Fruit fly (Drosophila melanogaster) whole organism, embryonic: ENCODE measurements around the gene CG31087.
A peak's percentile ranks its signal among the peaks of the same experiment; 100 is the strongest.

Source experiments
- Bdp1 ChIP-seq: fragments of 200-800 bp; sonication (Bioruptor generic); optimal IDR thresholded peaks from 3 replicates; lab custom pipeline; 2016; ENCODE audit warnings: missing biosample characterization, missing genetic modification characterization
- CG1024 ChIP-seq: fragments of 200-800 bp; sonication (Bioruptor generic); IDR thresholded peaks from 2 replicates; pipeline ENCODE4 v1.3.6; 2022; ENCODE audit warnings: missing biosample characterization, missing genetic modification characterization
- CG10274 ChIP-seq: fragments of 200-800 bp; sonication (Bioruptor generic); optimal IDR thresholded peaks from 3 replicates; lab custom pipeline; 2017; ENCODE audit warnings: missing biosample characterization, mild to moderate bottlenecking, missing genetic modification characterization
- CG11398 ChIP-seq: fragments of 200-800 bp; sonication (Bioruptor generic); optimal IDR thresholded peaks from 2 replicates; lab custom pipeline; 2016; ENCODE audit warnings: missing biosample characterization, missing genetic modification characterization
- CG11723 ChIP-seq: fragments of 200-800 bp; sonication (Bioruptor generic); optimal IDR thresholded peaks from 2 replicates; lab custom pipeline; 2017; ENCODE audit warnings: missing biosample characterization, mild to moderate bottlenecking, missing genetic modification characterization
- CG12659 ChIP-seq: fragments of 200-800 bp; sonication (Bioruptor generic); optimal IDR thresholded peaks from 3 replicates; lab custom pipeline; 2017; ENCODE audit warnings: mild to moderate bottlenecking, missing biosample characterization, missing genetic modification reagents, missing genetic modification characterization
- CG14050 ChIP-seq: fragments of 200-800 bp; sonication (Bioruptor generic); IDR thresholded peaks from 3 replicates; pipeline ENCODE4 v1.3.6; 2022; ENCODE audit warnings: missing biosample characterization, missing genetic modification characterization
- CG14965 ChIP-seq: fragments of 200-800 bp; sonication (Bioruptor generic); optimal IDR thresholded peaks from 2 replicates; lab custom pipeline; 2016; ENCODE audit warnings: missing biosample characterization, missing genetic modification characterization, borderline replicate concordance
- CG1602 ChIP-seq: fragments of 200-800 bp; sonication (Bioruptor generic); optimal IDR thresholded peaks from 3 replicates; lab custom pipeline; 2016; ENCODE audit warnings: missing biosample characterization, missing genetic modification characterization
- CG16779 ChIP-seq: fragments of 200-800 bp; sonication (Bioruptor generic); IDR thresholded peaks from 2 replicates; pipeline ENCODE4 v1.3.6; 2022; ENCODE audit warnings: missing biosample characterization, missing genetic modification characterization
- CG17829 ChIP-seq: fragments of 200-800 bp; optimal IDR thresholded peaks from 2 replicates; lab custom pipeline; 2019; ENCODE audit warnings: missing biosample characterization, mild to moderate bottlenecking, missing genetic modification characterization, moderate library complexity
- CG18764 ChIP-seq: fragments of 200-800 bp; sonication (Bioruptor generic); optimal IDR thresholded peaks from 3 replicates; lab custom pipeline; 2016; ENCODE audit warnings: missing biosample characterization, missing genetic modification characterization
- CG2889 ChIP-seq: fragments of 200-800 bp; sonication (Bioruptor generic); IDR thresholded peaks from 3 replicates; pipeline ENCODE4 v1.3.6; 2022; ENCODE audit warnings: missing biosample characterization, missing genetic modification characterization
- CG30020 ChIP-seq: fragments of 200-800 bp; optimal IDR thresholded peaks from 2 replicates; lab custom pipeline; 2019; ENCODE audit warnings: missing biosample characterization, mild to moderate bottlenecking, missing genetic modification characterization, moderate library complexity
- CG31365 ChIP-seq: fragments of 200-800 bp; sonication (Bioruptor generic); optimal IDR thresholded peaks from 2 replicates; lab custom pipeline; 2018; ENCODE audit warnings: missing biosample characterization, mild to moderate bottlenecking, missing genetic modification characterization
- CG31441 ChIP-seq: fragments of 200-800 bp; sonication (Bioruptor generic); IDR thresholded peaks from 2 replicates; pipeline ENCODE4 v1.3.6; 2022; ENCODE audit warnings: missing biosample characterization, missing genetic modification characterization
- CG32772 ChIP-seq: fragments of 200-800 bp; sonication (Bioruptor generic); IDR thresholded peaks from 2 replicates; pipeline ENCODE4 v1.3.6; 2022; ENCODE audit warnings: missing biosample characterization, missing genetic modification characterization
- CG6765 ChIP-seq: fragments of 200-800 bp; sonication (Bioruptor generic); optimal IDR thresholded peaks from 3 replicates; lab custom pipeline; 2017; ENCODE audit warnings: missing biosample characterization, mild to moderate bottlenecking, missing genetic modification characterization
- CG7839 ChIP-seq: fragments of 200-800 bp; sonication (Bioruptor generic); optimal IDR thresholded peaks from 3 replicates; lab custom pipeline; 2018; ENCODE audit warnings: missing biosample characterization, mild to moderate bottlenecking, missing genetic modification characterization, moderate library complexity
- CG7963 ChIP-seq: fragments of 200-800 bp; sonication (Bioruptor generic); IDR thresholded peaks from 3 replicates; pipeline ENCODE4 v1.3.6; 2022; ENCODE audit warnings: missing biosample characterization, missing genetic modification characterization; ENCODE audit not compliant: partially characterized antibody
- CG8290 ChIP-seq, 3 experiments: fragments of 200-800 bp; sonication (Bioruptor generic); optimal IDR thresholded peaks; 2 replicates each; lab custom pipeline; 2016 to 2019; ENCODE audit warnings: missing biosample characterization in 3 of 3, missing genetic modification characterization in 3 of 3, mild to moderate bottlenecking in 2 of 3, moderate library complexity in 1 of 3
- CG8924 ChIP-seq: fragments of 200-800 bp; optimal IDR thresholded peaks from 3 replicates; lab custom pipeline; 2019; ENCODE audit warnings: missing biosample characterization, mild to moderate bottlenecking, missing genetic modification characterization, moderate library complexity
- CG9932 ChIP-seq: fragments of 200-800 bp; sonication (Bioruptor generic); IDR thresholded peaks from 2 replicates; pipeline ENCODE4 v1.3.6; 2022; ENCODE audit warnings: missing biosample characterization, missing genetic modification characterization
- Dip3 ChIP-seq: fragments of 200-800 bp; sonication (Bioruptor generic); optimal IDR thresholded peaks from 3 replicates; lab custom pipeline; 2016; ENCODE audit warnings: missing biosample characterization, missing genetic modification characterization
- Dp ChIP-seq: fragments of 200-800 bp; sonication (Bioruptor generic); optimal IDR thresholded peaks from 2 replicates; lab custom pipeline; 2018; ENCODE audit warnings: missing biosample characterization, mild to moderate bottlenecking, missing genetic modification characterization, moderate library complexity
- Meics ChIP-seq: fragments of 200-800 bp; sonication (Bioruptor generic); optimal IDR thresholded peaks from 2 replicates; lab custom pipeline; 2017; ENCODE audit warnings: missing biosample characterization, mild to moderate bottlenecking, missing genetic modification characterization
- Mes4 ChIP-seq: fragments of 200-800 bp; sonication (Bioruptor generic); optimal IDR thresholded peaks from 2 replicates; lab custom pipeline; 2016; ENCODE audit warnings: missing biosample characterization, missing genetic modification characterization
- Nf-YA ChIP-seq: fragments of 200-800 bp; sonication (Bioruptor generic); IDR thresholded peaks from 2 replicates; pipeline ENCODE4 v1.3.6; 2022; ENCODE audit warnings: missing biosample characterization, missing genetic modification characterization
- Sin3A ChIP-seq: fragments of >200 bp; optimal IDR thresholded peaks from 2 replicates; lab custom pipeline; 2018
- Spps ChIP-seq: fragments of 200-800 bp; sonication (Bioruptor generic); optimal IDR thresholded peaks from 2 replicates; lab custom pipeline; 2018; ENCODE audit warnings: missing biosample characterization, mild to moderate bottlenecking, missing genetic modification characterization
- Vsx1 ChIP-seq: fragments of 200-800 bp; sonication (Bioruptor generic); optimal IDR thresholded peaks from 2 replicates; lab custom pipeline; 2017; ENCODE audit warnings: missing biosample characterization, mild to moderate bottlenecking, missing genetic modification characterization, missing genetic modification reagents
- aop ChIP-seq: fragments of 200-800 bp; sonication (Bioruptor generic); IDR thresholded peaks from 2 replicates; pipeline ENCODE4 v1.3.6; 2022; ENCODE audit warnings: missing biosample characterization, missing genetic modification characterization
- ara ChIP-seq: fragments of 200-800 bp; sonication (Bioruptor generic); IDR thresholded peaks from 2 replicates; pipeline ENCODE4 v1.3.6; 2022; ENCODE audit warnings: missing biosample characterization, missing genetic modification characterization
- az2 ChIP-seq: fragments of 200-800 bp; sonication (Bioruptor generic); optimal IDR thresholded peaks from 3 replicates; lab custom pipeline; 2016; ENCODE audit warnings: missing biosample characterization, missing genetic modification characterization
- bsh ChIP-seq, 2 experiments: fragments of 200-800 bp; sonication (Bioruptor generic); optimal IDR thresholded peaks; 2 replicates each; lab custom pipeline; 2017 to 2018; ENCODE audit warnings: mild to moderate bottlenecking in 2 of 2, missing biosample characterization in 2 of 2, missing genetic modification characterization in 2 of 2, moderate library complexity in 1 of 2
- cas ChIP-seq: fragments of 200-800 bp; sonication (Bioruptor generic); IDR thresholded peaks from 2 replicates; pipeline ENCODE4 v1.3.6; 2022; ENCODE audit warnings: missing biosample characterization, missing genetic modification characterization
- crp ChIP-seq, 2 experiments: fragments of 200-800 bp; sonication (Bioruptor generic); optimal IDR thresholded peaks; 2 replicates in 1 of 2; 3 replicates in 1 of 2; lab custom pipeline; 2017; ENCODE audit warnings: missing biosample characterization in 2 of 2, missing genetic modification characterization in 2 of 2, mild to moderate bottlenecking in 1 of 2, moderate library complexity in 1 of 2
- danr ChIP-seq: fragments of 200-800 bp; sonication (Bioruptor generic); IDR thresholded peaks from 2 replicates; pipeline ENCODE4 v1.3.6; 2022; ENCODE audit warnings: missing biosample characterization, missing genetic modification characterization
- en ChIP-seq: fragments of 200-800 bp; sonication (Bioruptor generic); optimal IDR thresholded peaks from 2 replicates; lab custom pipeline; 2016; ENCODE audit warnings: missing biosample characterization, missing genetic modification characterization
- fu2 ChIP-seq: fragments of 200-800 bp; sonication (Bioruptor generic); optimal IDR thresholded peaks from 2 replicates; lab custom pipeline; 2016; ENCODE audit warnings: missing biosample characterization, missing genetic modification characterization
- lab ChIP-seq: fragments of 200-800 bp; sonication (Bioruptor generic); optimal IDR thresholded peaks from 3 replicates; lab custom pipeline; 2017; ENCODE audit warnings: missing biosample characterization, missing genetic modification characterization, mild to moderate bottlenecking, moderate library complexity, missing genetic modification reagents
- lov ChIP-seq, 2 experiments: fragments of 200-800 bp in 1 of 2; fragments of >200 bp in 1 of 2; sonication (Bioruptor generic) in 1 of 2; IDR thresholded peaks in 1 of 2; optimal IDR thresholded peaks in 1 of 2; 2 replicates in 1 of 2; 3 replicates in 1 of 2; pipeline versions ENCODE4 v1.3.6 to Lab custom; 2017 to 2022; ENCODE audit warnings: missing biosample characterization in 1 of 2, missing genetic modification characterization in 1 of 2
- mld ChIP-seq: fragments of 200-800 bp; sonication (Bioruptor generic); IDR thresholded peaks from 3 replicates; pipeline ENCODE4 v1.3.6; 2022; ENCODE audit warnings: missing biosample characterization, missing genetic modification characterization; ENCODE audit not compliant: partially characterized antibody
- pan ChIP-seq, 4 experiments: fragments of >200 bp in 3 of 4; fragments of 200-800 bp in 1 of 4; sonication (Bioruptor generic) in 1 of 4; optimal IDR thresholded peaks in 3 of 4; IDR thresholded peaks in 1 of 4; 2 replicates each; pipeline versions ENCODE4 v1.3.6 to Lab custom; 2017 to 2022; ENCODE audit warnings: missing biosample characterization in 2 of 4, missing genetic modification characterization in 2 of 4, mixed read lengths in 1 of 4
- psq ChIP-seq: fragments of 200-800 bp; sonication (Bioruptor generic); optimal IDR thresholded peaks from 2 replicates; lab custom pipeline; 2017; ENCODE audit warnings: missing biosample characterization, missing genetic modification characterization
- pzg ChIP-seq: fragments of 200-800 bp; sonication (Bioruptor generic); optimal IDR thresholded peaks from 3 replicates; lab custom pipeline; 2018; ENCODE audit warnings: missing biosample characterization, mild to moderate bottlenecking, missing genetic modification characterization, moderate library complexity
- sens-2 ChIP-seq: fragments of 200-800 bp; sonication (Bioruptor generic); IDR thresholded peaks from 2 replicates; pipeline ENCODE4 v1.3.6; 2022; ENCODE audit warnings: missing biosample characterization, missing genetic modification characterization
- so ChIP-seq: fragments of 200-800 bp; sonication (Bioruptor generic); IDR thresholded peaks from 3 replicates; pipeline ENCODE4 v1.3.6; 2022; ENCODE audit warnings: missing biosample characterization, missing genetic modification characterization
- sob ChIP-seq: fragments of 200-800 bp; sonication (Bioruptor generic); IDR thresholded peaks from 2 replicates; pipeline ENCODE4 v1.3.6; 2022; ENCODE audit warnings: missing biosample characterization, missing genetic modification characterization
- wor ChIP-seq: fragments of 200-800 bp; sonication (Bioruptor generic); IDR thresholded peaks from 2 replicates; pipeline ENCODE4 v1.3.6; 2022; ENCODE audit warnings: missing biosample characterization, missing genetic modification characterization
- z ChIP-seq: fragments of 200-800 bp; sonication (Bioruptor generic); IDR thresholded peaks from 3 replicates; pipeline ENCODE4 v1.3.6; 2022; ENCODE audit warnings: missing biosample characterization, missing genetic modification characterization

CG31087 gene

dm6 chr3R:25312583-25312982 is 1.1 kb downstream of the CG31087 start (continued):
- TF ChIP-seq psq (GFP tag; lab: Kevin White, UChicago) (no peak), Dp (GFP tag; lab: Kevin White, UChicago) (peak; percentile 45), fu2 (GFP tag; lab: Kevin White, UChicago) (no peak), cas (GFP tag; lab: Robert Waterston, UW) (no peak), Vsx1 (GFP tag; lab: Kevin White, UChicago) (no peak), Spps (tag; lab: Kevin White, UChicago) (no peak), sob (GFP tag; lab: Robert Waterston, UW) (no peak), Meics (GFP tag; lab: Kevin White, UChicago) (peak; percentile 27), CG30020 (tag; lab: Kevin White, UChicago) (no peak), mld (GFP tag; lab: Robert Waterston, UW) (no peak), pan (optimal IDR thresholded peaks at IDR 0.05; lab: Kevin White, UChicago) (no peak), pan (GFP tag; optimal IDR thresholded peaks at IDR 0.05 in 1 of 2, IDR thresholded peaks at IDR 0.05 in 1 of 2) (no peak), CG8290 (GFP tag; optimal IDR thresholded peaks at IDR 0.05; lab: Kevin White, UChicago) (no peak), CG8290 (tag; optimal IDR thresholded peaks at IDR 0.05; lab: Kevin White, UChicago) (no peak), CG7839 (tag; lab: Kevin White, UChicago) (peak; percentile 11), Sin3A (no peak), pzg (GFP tag; lab: Kevin White, UChicago) (no peak), CG31365 (no peak), az2 (no peak), en (GFP tag; lab: Kevin White, UChicago) (no peak), CG1024 (GFP tag; lab: Robert Waterston, UW) (no peak), Mes4 (GFP tag; lab: Kevin White, UChicago) (no peak), lab (GFP tag; lab: Kevin White, UChicago) (peak; percentile 26), CG8924 (tag; lab: Kevin White, UChicago) (no peak), CG31441 (GFP tag; lab: Robert Waterston, UW) (no peak), crp (GFP tag; optimal IDR thresholded peaks at IDR 0.05; lab: Kevin White, UChicago) (no peak), danr (GFP tag; lab: Robert Waterston, UW) (no peak), CG17829 (tag; lab: Kevin White, UChicago) (no peak), so (GFP tag; lab: Robert Waterston, UW) (no peak), CG7963 (GFP tag; lab: Robert Waterston, UW) (no peak), CG1602 (GFP tag; lab: Kevin White, UChicago) (no peak), CG14965 (GFP tag; lab: Kevin White, UChicago) (no peak), lov (optimal IDR thresholded peaks at IDR 0.05; lab: Kevin White, UChicago) (no peak), lov (GFP tag; IDR thresholded peaks at IDR 0.05; lab: Robert Waterston, UW) (no peak), CG12659 (GFP tag; lab: Kevin White, UChicago) (no peak), bsh (GFP tag; optimal IDR thresholded peaks at IDR 0.05; lab: Kevin White, UChicago) (no peak), CG14050 (GFP tag; lab: Robert Waterston, UW) (no peak), Nf-YA (no peak), CG2889 (GFP tag; lab: Robert Waterston, UW) (no peak), CG16779 (GFP tag; lab: Robert Waterston, UW) (no peak), CG32772 (GFP tag; lab: Robert Waterston, UW) (no peak), CG11723 (GFP tag; lab: Kevin White, UChicago) (no peak), CG10274 (no peak), aop (no peak), CG18764 (no peak), CG11398 (GFP tag; lab: Kevin White, UChicago) (no peak), CG9932 (GFP tag; lab: Robert Waterston, UW) (no peak), CG6765 (GFP tag; lab: Kevin White, UChicago) (no peak), z (GFP tag; lab: Robert Waterston, UW) (no peak), Dip3 (GFP tag; lab: Kevin White, UChicago) (no peak), sens-2 (GFP tag; lab: Robert Waterston, UW) (no peak), Bdp1 (GFP tag; lab: Kevin White, UChicago) (no peak), ara (no peak), wor (GFP tag; lab: Robert Waterston, UW) (no peak)
